Worm (Caenorhabditis elegans) whole organism, L1 larva: Measurements from ENCODE around the gene cacn-1.

Experiments used
- C16A3.4 ChIP-seq: fragments of 150-350 bp; optimal IDR thresholded peaks from 2 replicates; lab custom pipeline; 2014; ENCODE audit warnings: missing biosample characterization, missing genetic modification characterization
- C34B4.2 ChIP-seq: sonication (generic microtip); optimal IDR thresholded peaks from 2 replicates; lab custom pipeline; 2017; ENCODE audit warnings: mild to moderate bottlenecking, missing genetic modification characterization, missing compliant biosample characterization
- aha-1 ChIP-seq: fragments of 150-350 bp; optimal IDR thresholded peaks from 2 replicates; lab custom pipeline; 2014; ENCODE audit warnings: missing biosample characterization, missing genetic modification characterization
- alr-1 ChIP-seq: fragments of 200-800 bp; sonication (Bioruptor generic); optimal IDR thresholded peaks from 2 replicates; lab custom pipeline; 2018; ENCODE audit warnings: borderline replicate concordance, mild to moderate bottlenecking, missing genetic modification characterization, missing compliant biosample characterization
- aly-2 ChIP-seq: fragments of 150-350 bp; optimal IDR thresholded peaks from 2 replicates; lab custom pipeline; 2014; ENCODE audit warnings: missing biosample characterization, missing genetic modification characterization
- ces-1 ChIP-seq: fragments of 150-350 bp; optimal IDR thresholded peaks from 2 replicates; lab custom pipeline; 2014; ENCODE audit warnings: missing biosample characterization, missing genetic modification reagents, missing genetic modification characterization
- dpl-1 ChIP-seq, 3 experiments: fragments of 150-350 bp in 2 of 3; sonication (generic microtip) in 1 of 3; optimal IDR thresholded peaks; 2 replicates each; lab custom pipeline; 2014 to 2017; ENCODE audit warnings: missing biosample characterization in 3 of 3, missing genetic modification characterization in 3 of 3, missing genetic modification reagents in 3 of 3
- efl-1 ChIP-seq, 4 experiments: fragments of 150-350 bp; optimal IDR thresholded peaks in 3 of 4; peaks in 1 of 4; 1 replicate in 1 of 4; 2 replicates in 3 of 4; lab custom pipeline; 2014; ENCODE audit warnings: missing biosample characterization in 2 of 4, missing genetic modification characterization in 2 of 4, missing genetic modification reagents in 2 of 4
- egl-13 ChIP-seq: sonication (generic microtip); optimal IDR thresholded peaks from 2 replicates; lab custom pipeline; 2016; ENCODE audit warnings: missing genotype, missing genetic modification reagents, missing genetic modification characterization, missing compliant biosample characterization
- ets-5 ChIP-seq: fragments of 200-800 bp; sonication (Bioruptor generic); IDR thresholded peaks from 2 replicates; pipeline ENCODE4 v1.3.6; 2022; ENCODE audit warnings: missing genetic modification characterization, missing compliant biosample characterization
- fkh-8 ChIP-seq: sonication (generic microtip); optimal IDR thresholded peaks from 2 replicates; lab custom pipeline; 2016; ENCODE audit warnings: mild to moderate bottlenecking, missing genetic modification characterization, missing compliant biosample characterization
- hlh-17 ChIP-seq: fragments of 200-800 bp; sonication (Bioruptor generic); optimal IDR thresholded peaks from 2 replicates; lab custom pipeline; 2018; ENCODE audit warnings: missing genetic modification characterization, mild to moderate bottlenecking, missing compliant biosample characterization, moderate library complexity, borderline replicate concordance
- hlh-4 ChIP-seq: sonication (generic microtip); optimal IDR thresholded peaks from 2 replicates; lab custom pipeline; 2016; ENCODE audit warnings: mild to moderate bottlenecking, missing genetic modification characterization, missing compliant biosample characterization
- hpl-2 ChIP-seq: fragments of 150-350 bp; optimal IDR thresholded peaks from 2 replicates; lab custom pipeline; 2014; ENCODE audit warnings: missing biosample characterization, missing genetic modification reagents, missing genetic modification characterization
- irx-1 ChIP-seq: sonication (generic microtip); optimal IDR thresholded peaks from 2 replicates; lab custom pipeline; 2016; ENCODE audit warnings: missing genetic modification characterization, missing compliant biosample characterization
- isw-1 ChIP-seq: fragments of 200-800 bp; sonication (Bioruptor generic); IDR thresholded peaks from 2 replicates; pipeline ENCODE4 v1.3.6; 2022; ENCODE audit warnings: missing genetic modification characterization, missing compliant biosample characterization
- jun-1 ChIP-seq: fragments of 150-350 bp; optimal IDR thresholded peaks from 2 replicates; lab custom pipeline; 2014; ENCODE audit warnings: missing biosample characterization, missing genetic modification reagents, missing genetic modification characterization
- lin-13 ChIP-seq: fragments of 150-350 bp; optimal IDR thresholded peaks from 2 replicates; lab custom pipeline; 2014; ENCODE audit warnings: missing biosample characterization, missing genetic modification reagents, missing genetic modification characterization
- lin-14 ChIP-seq: fragments of 200-800 bp; sonication (Bioruptor generic); optimal IDR thresholded peaks from 2 replicates; lab custom pipeline; 2018; ENCODE audit warnings: mild to moderate bottlenecking, missing genetic modification characterization, moderate library complexity, missing compliant biosample characterization
- lin-15B ChIP-seq: fragments of 150-350 bp; sonication (generic microtip); optimal IDR thresholded peaks from 3 replicates; lab custom pipeline; 2014; ENCODE audit warnings: missing biosample characterization, missing genetic modification characterization
- lin-39 ChIP-seq: fragments of 150-350 bp; optimal IDR thresholded peaks from 2 replicates; lab custom pipeline; 2014; ENCODE audit warnings: missing biosample characterization, missing genetic modification reagents, missing genetic modification characterization
- lsy-2 ChIP-seq, 2 experiments: fragments of 150-350 bp; optimal IDR thresholded peaks; 2 replicates each; lab custom pipeline; 2014; ENCODE audit warnings: missing biosample characterization in 2 of 2, missing genetic modification characterization in 2 of 2
- mab-9 ChIP-seq: fragments of 200-800 bp; sonication (Bioruptor generic); IDR thresholded peaks from 2 replicates; pipeline ENCODE4 v1.3.6; 2022; ENCODE audit warnings: missing genetic modification reagents, missing genetic modification characterization, missing compliant biosample characterization
- nhr-12 ChIP-seq: sonication (generic microtip); optimal IDR thresholded peaks from 2 replicates; lab custom pipeline; 2017; ENCODE audit warnings: missing biosample characterization, missing genetic modification characterization
- nhr-20 ChIP-seq: sonication (generic microtip); optimal IDR thresholded peaks from 2 replicates; lab custom pipeline; 2016; ENCODE audit warnings: mild to moderate bottlenecking, missing genetic modification characterization, missing compliant biosample characterization
- nhr-237 ChIP-seq: fragments of 150-350 bp; optimal IDR thresholded peaks from 2 replicates; lab custom pipeline; 2014; ENCODE audit warnings: missing biosample characterization, missing genetic modification characterization
- nhr-76 ChIP-seq: sonication (generic microtip); optimal IDR thresholded peaks from 2 replicates; lab custom pipeline; 2017; ENCODE audit warnings: missing biosample characterization, missing genetic modification characterization
- nhr-84 ChIP-seq: sonication (generic microtip); optimal IDR thresholded peaks from 2 replicates; lab custom pipeline; 2017; ENCODE audit warnings: missing biosample characterization, missing genetic modification characterization
- pag-3 ChIP-seq: sonication (generic microtip); optimal IDR thresholded peaks from 2 replicates; lab custom pipeline; 2017; ENCODE audit warnings: missing genetic modification characterization, mild to moderate bottlenecking, missing compliant biosample characterization, antibody characterized with exemption, borderline replicate concordance; ENCODE audit not compliant: insufficient read depth
- pax-3 ChIP-seq: fragments of 200-800 bp; sonication (Bioruptor generic); optimal IDR thresholded peaks from 2 replicates; lab custom pipeline; 2018; ENCODE audit warnings: mild to moderate bottlenecking, missing genetic modification characterization, moderate library complexity, missing compliant biosample characterization
- pqm-1 ChIP-seq: sonication (generic microtip); optimal IDR thresholded peaks from 3 replicates; lab custom pipeline; 2017; ENCODE audit warnings: missing biosample characterization, missing genetic modification characterization
- rnt-1 ChIP-seq: sonication (generic microtip); optimal IDR thresholded peaks from 2 replicates; lab custom pipeline; 2016; ENCODE audit warnings: mild to moderate bottlenecking, missing genetic modification characterization, moderate library complexity, missing compliant biosample characterization
- skn-1 ChIP-seq: fragments of 150-350 bp; optimal IDR thresholded peaks from 2 replicates; lab custom pipeline; 2014; ENCODE audit warnings: missing biosample characterization, missing genetic modification characterization
- snpc-4 ChIP-seq: fragments of 150-350 bp; optimal IDR thresholded peaks from 2 replicates; lab custom pipeline; 2014; ENCODE audit warnings: missing biosample characterization, missing genetic modification characterization
- snu-23 ChIP-seq: sonication (generic microtip); optimal IDR thresholded peaks from 2 replicates; lab custom pipeline; 2016; ENCODE audit warnings: missing genetic modification characterization, missing compliant biosample characterization
- sox-4 ChIP-seq: sonication (generic microtip); optimal IDR thresholded peaks from 2 replicates; lab custom pipeline; 2016; ENCODE audit warnings: missing genetic modification characterization, missing compliant biosample characterization
- sptf-1 ChIP-seq: fragments of 150-350 bp; optimal IDR thresholded peaks from 2 replicates; lab custom pipeline; 2014; ENCODE audit warnings: missing biosample characterization, missing genetic modification characterization
- unc-130 ChIP-seq: fragments of 150-350 bp; optimal IDR thresholded peaks from 2 replicates; lab custom pipeline; 2017; ENCODE audit warnings: missing biosample characterization, missing genetic modification characterization, inconsistent platforms
- unc-30 ChIP-seq: sonication (generic microtip); optimal IDR thresholded peaks from 2 replicates; lab custom pipeline; 2017; ENCODE audit warnings: missing biosample characterization, missing genetic modification characterization
- unc-62 ChIP-seq: fragments of 150-350 bp; optimal IDR thresholded peaks from 2 replicates; lab custom pipeline; 2014; ENCODE audit warnings: missing biosample characterization, missing genetic modification reagents, missing genetic modification characterization
- unc-86 ChIP-seq: sonication (generic microtip); optimal IDR thresholded peaks from 2 replicates; lab custom pipeline; 2016; ENCODE audit warnings: missing genetic modification characterization, missing compliant biosample characterization
- unc-98 ChIP-seq: fragments of 200-800 bp; sonication (Bioruptor generic); IDR thresholded peaks from 2 replicates; pipeline ENCODE4 v1.3.6; 2022; ENCODE audit warnings: missing genetic modification characterization, missing compliant biosample characterization
- vab-15 ChIP-seq: sonication (generic microtip); optimal IDR thresholded peaks from 2 replicates; lab custom pipeline; 2017; ENCODE audit warnings: missing genotype, mild to moderate bottlenecking, missing genetic modification characterization, missing compliant biosample characterization
- zip-4 ChIP-seq: fragments of 200-800 bp; sonication (Bioruptor generic); optimal IDR thresholded peaks from 2 replicates; lab custom pipeline; 2018; ENCODE audit warnings: mild to moderate bottlenecking, missing genetic modification characterization, moderate library complexity, missing compliant biosample characterization
- ztf-11 ChIP-seq, 2 experiments: sonication (generic microtip); optimal IDR thresholded peaks; 2 replicates each; lab custom pipeline; 2016 to 2017; ENCODE audit warnings: missing genetic modification characterization in 2 of 2, missing biosample characterization in 1 of 2, missing compliant biosample characterization in 1 of 2
- ztf-4 ChIP-seq: fragments of 150-350 bp; optimal IDR thresholded peaks from 2 replicates; lab custom pipeline; 2014; ENCODE audit warnings: missing biosample characterization, missing genetic modification characterization

The cacn-1 gene

DNA sequence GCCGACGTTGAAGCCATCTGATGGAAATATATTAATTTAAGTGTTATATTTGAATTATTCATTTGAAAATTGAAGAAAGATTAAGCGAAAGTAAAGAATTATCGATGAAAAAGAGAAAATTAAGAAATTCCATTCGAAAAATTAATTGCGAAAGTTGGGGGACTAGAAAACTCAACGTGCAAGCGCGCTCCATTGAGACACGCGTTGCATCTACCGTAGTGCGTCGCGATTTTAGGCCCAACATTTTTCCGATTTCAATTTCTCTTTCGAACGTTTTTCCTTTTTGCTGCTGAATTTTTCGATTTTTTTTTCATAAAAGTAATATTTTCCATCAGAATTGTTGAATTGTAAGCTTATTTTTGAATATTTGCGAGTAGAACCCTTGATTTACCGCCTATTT lies 12.4 kb upstream of the cacn-1 start, which contains the start of gene Y48B6A.1 (continued):
- TF ChIP-seq unc-130 (tag; lab: Kevin White, UChicago) (peak; percentile 99), rnt-1 (tag; lab: Kevin White, UChicago) (peak; percentile 99), unc-62 (GFP tag; lab: Kevin White, UChicago) (no peak), egl-13 (tag; lab: Kevin White, UChicago) (peak; percentile 87), fkh-8 (tag; lab: Kevin White, UChicago) (peak; percentile 97), C16A3.4 (peak; percentile 98), pag-3 (tag; lab: Kevin White, UChicago) (peak; percentile 54), C34B4.2 (no peak), lin-13 (GFP tag; lab: Kevin White, UChicago) (peak; percentile 94), isw-1 (peak; percentile 92), unc-30 (tag; lab: Kevin White, UChicago) (no peak), nhr-237 (tag; lab: Kevin White, UChicago) (peak; percentile 90), hlh-4 (no peak), lin-15B (peak; percentile 99), pqm-1 (tag; lab: Kevin White, UChicago) (no peak), aly-2 (tag; lab: Kevin White, UChicago) (peak; percentile 88), sptf-1 (tag; lab: Kevin White, UChicago) (no peak), snu-23 (peak; percentile 96), ztf-4 (tag; lab: Kevin White, UChicago) (peak; percentile 74), irx-1 (tag; lab: Kevin White, UChicago) (peak; percentile 89), snpc-4 (tag; lab: Kevin White, UChicago) (peak; percentile 94), nhr-76 (no peak), unc-98 (peak; percentile 92), dpl-1 (GFP tag; optimal IDR thresholded peaks at IDR 0.05; lab: Kevin White, UChicago) (peak; percentile 88 to 91 (median 88)), nhr-84 (tag; lab: Kevin White, UChicago) (peak; percentile 23), nhr-12 (no peak), sox-4 (peak; percentile 71), nhr-20 (peak; percentile 90), hlh-17 (GFP tag; lab: Kevin White, UChicago) (no peak), ztf-11 (tag; optimal IDR thresholded peaks at IDR 0.05; lab: Kevin White, UChicago) (peak in 1 of 2 experiments; percentile 89), lin-39 (tag; lab: Kevin White, UChicago) (peak; percentile 71), jun-1 (peak; percentile 89), zip-4 (GFP tag; lab: Kevin White, UChicago) (peak; percentile 65), ets-5 (GFP tag; lab: Robert Waterston, UW) (no peak), hpl-2 (peak; percentile 82), lin-14 (peak; percentile 96), aha-1 (tag; lab: Kevin White, UChicago) (peak; percentile 44), skn-1 (peak; percentile 97), ces-1 (GFP tag; lab: Kevin White, UChicago) (no peak), unc-86 (tag; lab: Kevin White, UChicago) (peak; percentile 84), efl-1 (optimal IDR thresholded peaks at IDR 0.05; lab: Kevin White, UChicago) (peak; percentile 91 to 94), efl-1 (GFP tag; optimal IDR thresholded peaks at IDR 0.05 in 1 of 2; lab: Kevin White, UChicago) (peak; percentile 89 to 98), alr-1 (no peak), pax-3 (tag; lab: Kevin White, UChicago) (peak; percentile 93), mab-9 (peak; percentile 75; the same call in 1 of the 2 replicates), vab-15 (tag; lab: Kevin White, UChicago) (peak; percentile 93), lsy-2 (tag; optimal IDR thresholded peaks at IDR 0.05; lab: Kevin White, UChicago) (peak; percentile 98 to 99)
- TF ChIP-seq, all 84 proteins: peak for 66
